Fruit fly (Drosophila melanogaster) whole organism, embryonic: ENCODE measurements around the gene Jupiter.
A peak's percentile ranks its signal among the peaks of the same experiment; 100 is the strongest.

Experiments
- CG10565 ChIP-seq: fragments of 200-800 bp; sonication (Bioruptor generic); optimal IDR thresholded peaks from 3 replicates; lab custom pipeline; 2016; ENCODE audit warnings: missing biosample characterization, mild to moderate bottlenecking, missing genetic modification characterization
- CG11093 ChIP-seq: fragments of 200-800 bp; sonication (Bioruptor generic); IDR thresholded peaks from 3 replicates; pipeline ENCODE4 v1.3.6; 2022; ENCODE audit warnings: missing biosample characterization, missing genetic modification characterization
- CG14667 ChIP-seq: fragments of 200-800 bp; sonication (Bioruptor generic); IDR thresholded peaks from 2 replicates; pipeline ENCODE4 v1.3.6; 2022; ENCODE audit warnings: missing biosample characterization, missing genetic modification characterization
- CG14965 ChIP-seq: fragments of 200-800 bp; sonication (Bioruptor generic); optimal IDR thresholded peaks from 2 replicates; lab custom pipeline; 2016; ENCODE audit warnings: missing biosample characterization, missing genetic modification characterization, borderline replicate concordance
- CG15514 ChIP-seq: fragments of 200-800 bp; sonication (Bioruptor generic); optimal IDR thresholded peaks from 3 replicates; lab custom pipeline; 2017; ENCODE audit warnings: missing biosample characterization, missing genetic modification characterization, mild to moderate bottlenecking, moderate library complexity, missing genetic modification reagents
- CG16779 ChIP-seq: fragments of 200-800 bp; sonication (Bioruptor generic); IDR thresholded peaks from 2 replicates; pipeline ENCODE4 v1.3.6; 2022; ENCODE audit warnings: missing biosample characterization, missing genetic modification characterization
- CG17186 ChIP-seq: fragments of 200-800 bp; sonication (Bioruptor generic); optimal IDR thresholded peaks from 3 replicates; lab custom pipeline; 2017; ENCODE audit warnings: missing biosample characterization, missing genetic modification reagents, missing genetic modification characterization
- CG17359 ChIP-seq: fragments of 200-800 bp; sonication (Bioruptor generic); optimal IDR thresholded peaks from 3 replicates; lab custom pipeline; 2018; ENCODE audit warnings: missing biosample characterization, mild to moderate bottlenecking, missing genetic modification characterization, moderate library complexity
- CG18262 ChIP-seq: fragments of 200-800 bp; optimal IDR thresholded peaks from 3 replicates; lab custom pipeline; 2019; ENCODE audit warnings: missing biosample characterization, mild to moderate bottlenecking, missing genetic modification characterization, moderate library complexity
- CG18619 ChIP-seq: fragments of 200-800 bp; sonication (Bioruptor generic); optimal IDR thresholded peaks from 3 replicates; lab custom pipeline; 2017; ENCODE audit warnings: missing biosample characterization, mild to moderate bottlenecking, missing genetic modification characterization
- CG2120 ChIP-seq: fragments of 200-800 bp; sonication (Bioruptor generic); optimal IDR thresholded peaks from 3 replicates; lab custom pipeline; 2016; ENCODE audit warnings: missing biosample characterization, missing genetic modification characterization
- CG4707 ChIP-seq: fragments of 200-800 bp; sonication (Bioruptor generic); optimal IDR thresholded peaks from 2 replicates; lab custom pipeline; 2018; ENCODE audit warnings: missing biosample characterization, mild to moderate bottlenecking, missing genetic modification characterization, moderate library complexity
- CG6813 ChIP-seq: fragments of 200-800 bp; sonication (Bioruptor generic); optimal IDR thresholded peaks from 2 replicates; lab custom pipeline; 2017; ENCODE audit warnings: missing biosample characterization, missing genetic modification characterization, mild to moderate bottlenecking, moderate library complexity, missing genetic modification reagents
- CG7271 ChIP-seq: fragments of 200-800 bp; sonication (Bioruptor generic); optimal IDR thresholded peaks from 2 replicates; lab custom pipeline; 2018; ENCODE audit warnings: missing biosample characterization, mild to moderate bottlenecking, missing genetic modification characterization, moderate library complexity
- Doc2 ChIP-seq: fragments of 200-800 bp; sonication (Bioruptor generic); IDR thresholded peaks from 2 replicates; pipeline ENCODE4 v1.3.6; 2022; ENCODE audit warnings: missing biosample characterization, missing genetic modification characterization
- Dp ChIP-seq: fragments of 200-800 bp; sonication (Bioruptor generic); optimal IDR thresholded peaks from 2 replicates; lab custom pipeline; 2018; ENCODE audit warnings: missing biosample characterization, mild to moderate bottlenecking, missing genetic modification characterization, moderate library complexity
- Ets97D ChIP-seq: fragments of 200-800 bp; sonication (Bioruptor generic); optimal IDR thresholded peaks from 3 replicates; lab custom pipeline; 2016; ENCODE audit warnings: missing biosample characterization, missing genetic modification characterization
- NfI ChIP-seq: fragments of 200-800 bp; sonication (Bioruptor generic); optimal IDR thresholded peaks from 3 replicates; lab custom pipeline; 2018; ENCODE audit warnings: missing biosample characterization, mild to moderate bottlenecking, missing genetic modification characterization, moderate library complexity
- Opbp ChIP-seq: fragments of 200-800 bp; sonication (Bioruptor generic); IDR thresholded peaks from 3 replicates; pipeline ENCODE4 v1.3.6; 2022; ENCODE audit warnings: missing biosample characterization, missing genetic modification characterization; ENCODE audit not compliant: partially characterized antibody
- Pdp1 ChIP-seq, 2 experiments: fragments of 200-800 bp; sonication (Bioruptor generic); optimal IDR thresholded peaks; 3 replicates each; lab custom pipeline; 2016; ENCODE audit warnings: missing biosample characterization in 2 of 2, missing genetic modification characterization in 2 of 2, mild to moderate bottlenecking in 1 of 2, moderate library complexity in 1 of 2
- Spps ChIP-seq: fragments of 200-800 bp; sonication (Bioruptor generic); optimal IDR thresholded peaks from 2 replicates; lab custom pipeline; 2018; ENCODE audit warnings: missing biosample characterization, mild to moderate bottlenecking, missing genetic modification characterization
- Tbp ChIP-seq: fragments of >200 bp; optimal IDR thresholded peaks from 2 replicates; lab custom pipeline; 2018; ENCODE audit warnings: missing biosample characterization, missing genetic modification characterization
- Trl ChIP-seq, 3 experiments: fragments of >200 bp in 2 of 3; fragments of 200-800 bp in 1 of 3; sonication (Bioruptor generic) in 1 of 3; optimal IDR thresholded peaks; 2 replicates in 1 of 3; 3 replicates in 2 of 3; lab custom pipeline; 2016 to 2017; ENCODE audit warnings: missing biosample characterization in 1 of 3, missing genetic modification characterization in 1 of 3
- al ChIP-seq: fragments of 200-800 bp; sonication (Bioruptor generic); IDR thresholded peaks from 2 replicates; pipeline ENCODE4 v1.3.6; 2022; ENCODE audit warnings: missing biosample characterization, missing genetic modification characterization
- ase ChIP-seq: fragments of 200-800 bp; sonication (Bioruptor generic); IDR thresholded peaks from 3 replicates; pipeline ENCODE4 v1.3.6; 2022; ENCODE audit warnings: missing biosample characterization, missing genetic modification characterization
- bsh ChIP-seq, 2 experiments: fragments of 200-800 bp; sonication (Bioruptor generic); optimal IDR thresholded peaks; 2 replicates each; lab custom pipeline; 2017 to 2018; ENCODE audit warnings: mild to moderate bottlenecking in 2 of 2, missing biosample characterization in 2 of 2, missing genetic modification characterization in 2 of 2, moderate library complexity in 1 of 2
- dysf ChIP-seq: fragments of 200-800 bp; sonication (Bioruptor generic); IDR thresholded peaks from 3 replicates; pipeline ENCODE4 v1.3.6; 2022; ENCODE audit warnings: missing biosample characterization, missing genetic modification characterization
- exex ChIP-seq: fragments of 200-800 bp; sonication (Bioruptor generic); optimal IDR thresholded peaks from 4 replicates; lab custom pipeline; 2018; ENCODE audit warnings: missing biosample characterization, mild to moderate bottlenecking, missing genetic modification characterization, moderate library complexity
- fd64A ChIP-seq: fragments of 200-800 bp; sonication (Bioruptor generic); optimal IDR thresholded peaks from 3 replicates; lab custom pipeline; 2018; ENCODE audit warnings: missing biosample characterization, mild to moderate bottlenecking, missing genetic modification characterization
- grn ChIP-seq: fragments of 200-800 bp; sonication (Bioruptor generic); optimal IDR thresholded peaks from 3 replicates; lab custom pipeline; 2017; ENCODE audit warnings: missing biosample characterization, missing genetic modification characterization
- gsb ChIP-seq: fragments of 200-800 bp; sonication (Bioruptor generic); IDR thresholded peaks from 2 replicates; pipeline ENCODE4 v1.3.6; 2022; ENCODE audit warnings: missing biosample characterization, missing genetic modification characterization
- ham ChIP-seq: fragments of 200-800 bp; sonication (Bioruptor generic); IDR thresholded peaks from 2 replicates; pipeline ENCODE4 v1.3.6; 2022; ENCODE audit warnings: missing biosample characterization, missing genetic modification characterization
- ind ChIP-seq: fragments of 200-800 bp; sonication (Bioruptor generic); optimal IDR thresholded peaks from 3 replicates; lab custom pipeline; 2016; ENCODE audit warnings: missing biosample characterization, missing genetic modification characterization
- jing ChIP-seq: fragments of 200-800 bp; sonication (Bioruptor generic); optimal IDR thresholded peaks from 2 replicates; lab custom pipeline; 2018; ENCODE audit warnings: missing biosample characterization, mild to moderate bottlenecking, missing genetic modification characterization
- kah ChIP-seq: fragments of 200-800 bp; sonication (Bioruptor generic); optimal IDR thresholded peaks from 2 replicates; lab custom pipeline; 2018; ENCODE audit warnings: missing biosample characterization, mild to moderate bottlenecking, missing genetic modification characterization
- knrl ChIP-seq: fragments of 200-800 bp; sonication (Bioruptor generic); IDR thresholded peaks from 3 replicates; pipeline ENCODE4 v1.3.6; 2022; ENCODE audit warnings: missing biosample characterization, missing genetic modification characterization; ENCODE audit not compliant: partially characterized antibody
- peb ChIP-seq: fragments of 200-800 bp; sonication (Bioruptor generic); IDR thresholded peaks from 2 replicates; pipeline ENCODE4 v1.3.6; 2022; ENCODE audit warnings: missing biosample characterization, missing genetic modification characterization
- pfk ChIP-seq: fragments of 200-800 bp; sonication (Bioruptor generic); optimal IDR thresholded peaks from 2 replicates; lab custom pipeline; 2018; ENCODE audit warnings: missing biosample characterization, mild to moderate bottlenecking, missing genetic modification characterization, moderate library complexity
- scrt ChIP-seq: fragments of 200-800 bp; sonication (Bioruptor generic); optimal IDR thresholded peaks from 2 replicates; lab custom pipeline; 2018; ENCODE audit warnings: missing biosample characterization, mild to moderate bottlenecking, missing genetic modification characterization, moderate library complexity
- slou ChIP-seq: fragments of 200-800 bp; sonication (Bioruptor generic); optimal IDR thresholded peaks from 3 replicates; lab custom pipeline; 2016; ENCODE audit warnings: missing biosample characterization, missing genetic modification characterization
- stwl ChIP-seq: fragments of 200-800 bp; sonication (Bioruptor generic); optimal IDR thresholded peaks from 3 replicates; lab custom pipeline; 2018; ENCODE audit warnings: missing biosample characterization, mild to moderate bottlenecking, missing genetic modification characterization, moderate library complexity
- tio ChIP-seq: fragments of 200-800 bp; sonication (Bioruptor generic); optimal IDR thresholded peaks from 2 replicates; lab custom pipeline; 2017; ENCODE audit warnings: missing biosample characterization, missing genetic modification characterization, inconsistent platforms
- trh ChIP-seq: fragments of 200-800 bp; sonication (Bioruptor generic); optimal IDR thresholded peaks from 2 replicates; lab custom pipeline; 2016; ENCODE audit warnings: missing biosample characterization, missing genetic modification characterization
- tup ChIP-seq: fragments of 200-800 bp; sonication (Bioruptor generic); optimal IDR thresholded peaks from 2 replicates; lab custom pipeline; 2016; ENCODE audit warnings: missing biosample characterization, mild to moderate bottlenecking, missing genetic modification characterization, moderate library complexity
- vnd ChIP-seq: fragments of 200-800 bp; sonication (Bioruptor generic); IDR thresholded peaks from 3 replicates; pipeline ENCODE4 v1.3.6; 2022; ENCODE audit warnings: missing biosample characterization, missing genetic modification characterization; ENCODE audit not compliant: partially characterized antibody
- zfh2 ChIP-seq: fragments of 200-800 bp; sonication (Bioruptor generic); optimal IDR thresholded peaks from 2 replicates; lab custom pipeline; 2016; ENCODE audit warnings: missing biosample characterization, missing genetic modification characterization

Jupiter gene

dm6 chr3R:11562326-11563109 lies 57.2 kb downstream of the Jupiter start (continued):
- TF ChIP-seq CG11093 (GFP tag; lab: Robert Waterston, UW): peak; percentile 92
- TF ChIP-seq pfk (GFP tag; lab: Kevin White, UChicago): peak; percentile 14
- TF ChIP-seq jing: peak; percentile 75
- peak; percentile 94 for TF ChIP-seq CG17359 (tag; lab: Kevin White, UChicago)
- peak; percentile 89 for TF ChIP-seq gsb (GFP tag; lab: Robert Waterston, UW)
- TF ChIP-seq fd64A (GFP tag; lab: Kevin White, UChicago): peak; percentile 76
- peak; percentile 68 for TF ChIP-seq CG14965
- TF ChIP-seq CG6813 (GFP tag; lab: Kevin White, UChicago): peak; percentile 91
- TF ChIP-seq Doc2 (GFP tag; lab: Robert Waterston, UW): peak; percentile 77; the same call in 1 of the 2 replicates
- TF ChIP-seq zfh2 (GFP tag; lab: Kevin White, UChicago): peak; percentile 90
- peak; percentile 97 for TF ChIP-seq dysf (GFP tag; lab: Robert Waterston, UW)
- peak; percentile 85 for TF ChIP-seq CG18619 (GFP tag; lab: Kevin White, UChicago)
- peak; percentile 80 for TF ChIP-seq CG15514 (GFP tag; lab: Kevin White, UChicago)
- TF ChIP-seq CG2120 (GFP tag; lab: Kevin White, UChicago): peak; percentile 96
- peak; percentile 80 to 89 for TF ChIP-seq bsh (GFP tag; optimal IDR thresholded peaks at IDR 0.05; lab: Kevin White, UChicago)
- TF ChIP-seq scrt (GFP tag; lab: Kevin White, UChicago): peak; percentile 89
- TF ChIP-seq tio (GFP tag; lab: Kevin White, UChicago): peak; percentile 75
- no peak for TF ChIP-seq vnd (GFP tag; lab: Robert Waterston, UW)
- no peak for TF ChIP-seq Tbp
- TF ChIP-seq kah: peak; percentile 74
- TF ChIP-seq CG4707 (GFP tag; lab: Kevin White, UChicago): peak; percentile 60
- TF ChIP-seq ham: peak; percentile 64; the same call in 1 of the 2 replicates
- peak; percentile 48 to 90 for TF ChIP-seq Trl (optimal IDR thresholded peaks at IDR 0.05; lab: Kevin White, UChicago)
- TF ChIP-seq Trl (GFP tag; optimal IDR thresholded peaks at IDR 0.05; lab: Kevin White, UChicago): peak; percentile 96
- peak; percentile 64 for TF ChIP-seq Ets97D (GFP tag; lab: Kevin White, UChicago)
- peak; percentile 78 for TF ChIP-seq tup
- no peak for TF ChIP-seq stwl (tag; lab: Kevin White, UChicago)
- peak; percentile 30 for TF ChIP-seq CG7271
- peak; percentile 89 for TF ChIP-seq peb (GFP tag; lab: Robert Waterston, UW)

dm6 chr3R:11561648-11562047 lies 58.1 kb downstream of the Jupiter start:
- TF ChIP-seq exex (tag; lab: Kevin White, UChicago): peak; percentile 7
- no peak for TF ChIP-seq Opbp (GFP tag; lab: Robert Waterston, UW)
- peak; percentile 48 for TF ChIP-seq grn (GFP tag; lab: Kevin White, UChicago)
- peak in 1 of 2 experiments; percentile 3 for TF ChIP-seq Trl (optimal IDR thresholded peaks at IDR 0.05; lab: Kevin White, UChicago)
- no peak for TF ChIP-seq Trl (GFP tag; optimal IDR thresholded peaks at IDR 0.05; lab: Kevin White, UChicago)
- peak in 1 of 2 experiments; percentile 90 for TF ChIP-seq Pdp1 (GFP tag; optimal IDR thresholded peaks at IDR 0.05; lab: Kevin White, UChicago)
- no peak for TF ChIP-seq ind

- TF ChIP-seq Spps (tag; lab: Kevin White, UChicago): peak; percentile 62
- peak; percentile 61 for TF ChIP-seq Dp (GFP tag; lab: Kevin White, UChicago)
- peak; percentile 86 for TF ChIP-seq ase (GFP tag; lab: Robert Waterston, UW)
- peak; percentile 59 for TF ChIP-seq slou (GFP tag; lab: Kevin White, UChicago)
- TF ChIP-seq pfk (GFP tag; lab: Kevin White, UChicago): no peak
- TF ChIP-seq trh (GFP tag; lab: Kevin White, UChicago): peak; percentile 33
- TF ChIP-seq al: peak; percentile 78
- peak; percentile 52; the same call in 2 of the 3 replicates for TF ChIP-seq knrl (GFP tag; lab: Robert Waterston, UW)
- peak; percentile 73 for TF ChIP-seq CG18262 (tag; lab: Kevin White, UChicago)
- TF ChIP-seq NfI: peak; percentile 84
- TF ChIP-seq CG16779: peak; percentile 77
- peak; percentile 71 for TF ChIP-seq CG17186
- TF ChIP-seq CG14667 (GFP tag; lab: Robert Waterston, UW): peak; percentile 78
- peak; percentile 10 for TF ChIP-seq CG10565 (GFP tag; lab: Kevin White, UChicago)
These were observed 62.2 kb downstream of the Jupiter start, which contains the start of gene CG10898 for dm6 chr3R:11557492-11557965. Gene CG10898, plus strand, starts transcription at chr3R:11557776.
